Worm (Caenorhabditis elegans) whole organism, L4 larva: Measurements from ENCODE around the gene mdt-28.
A peak's percentile ranks its signal among the peaks of the same experiment; 100 is the strongest.

Experiments
- unc-62 ChIP-seq, 3 experiments: fragments of 150-350 bp in 1 of 3; sonication (generic microtip); optimal IDR thresholded peaks in 2 of 3; peaks in 1 of 3; 1 replicate in 1 of 3; 2 replicates in 2 of 3; lab custom pipeline; 2014 to 2017; ENCODE audit warnings: missing biosample characterization in 3 of 3, missing genetic modification characterization in 3 of 3, missing genetic modification reagents in 3 of 3, missing genotype in 1 of 3
- ztf-11 ChIP-seq: fragments of 150-350 bp; optimal IDR thresholded peaks from 2 replicates; lab custom pipeline; 2014; ENCODE audit warnings: missing biosample characterization, missing genetic modification characterization

The mdt-28 gene

DNA sequence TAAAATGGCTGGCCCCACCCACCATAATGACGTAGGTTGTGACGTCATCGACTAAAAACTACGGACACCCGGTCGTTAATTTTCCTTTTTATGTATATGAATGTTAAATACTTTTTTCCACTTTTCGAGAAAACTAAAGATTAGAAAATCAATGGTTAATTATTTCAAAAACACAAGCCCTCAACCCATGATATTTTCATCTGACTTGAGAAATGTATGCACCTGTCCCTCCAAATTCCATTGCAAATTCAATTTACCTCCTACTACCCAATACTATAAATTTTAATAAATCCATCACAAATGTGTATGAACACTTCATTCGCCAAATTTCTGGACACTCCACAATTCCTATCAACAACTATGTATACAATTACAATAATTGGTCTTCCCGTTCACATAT, 46.1 kb downstream of the mdt-28 start, which contains the start of gene srh-276:
Gene srh-276 (plus strand): TSS at position 301 of the 400 bp plus-strand sequence.
- TF ChIP-seq ztf-11 (tag; lab: Kevin White, UChicago) (no peak), unc-62 (GFP tag; optimal IDR thresholded peaks at IDR 0.05 in 1 of 2; lab: Kevin White, UChicago) (peak in 1 of 2 experiments; percentile 8), unc-62 (tag; optimal IDR thresholded peaks at IDR 0.05; lab: Kevin White, UChicago) (no peak)
- TF ChIP-seq, all 104 proteins: peak for 1
